Fruit fly (Drosophila melanogaster): Measurements from ENCODE around the gene tsh.

Gene tsh

dm6 chr2L:21786991-21787390, 41.4 kb upstream of the tsh start:
- no peak for TF ChIP-seq OdsH (GFP tag; optimal IDR thresholded peaks at IDR 0.05)
- no peak for TF ChIP-seq dl (GFP tag; optimal IDR thresholded peaks at IDR 0.05; ENCODE audit: insufficient read depth in 1 of 2, partially characterized antibody in 2 of 2)
- peak; percentile 0 for TF ChIP-seq ey (GFP tag; optimal IDR thresholded peaks at IDR 0.05)
- peak; percentile 28 for TF ChIP-seq rgr (GFP tag; optimal IDR thresholded peaks at IDR 0.05)
- TF ChIP-seq h (GFP tag; optimal IDR thresholded peaks at IDR 0.05): peak; percentile 12
- no peak for TF ChIP-seq Hnf4 (GFP tag; optimal IDR thresholded peaks at IDR 0.05)
- peak; percentile 20 for TF ChIP-seq sv (GFP tag; optimal IDR thresholded peaks at IDR 0.05)
- peak in 1 of 2 experiments; percentile 7 for TF ChIP-seq foxo (GFP tag; optimal IDR thresholded peaks at IDR 0.05)
- TF ChIP-seq fru (GFP tag; optimal IDR thresholded peaks at IDR 0.05): peak; percentile 7
- TF ChIP-seq Dfd (GFP tag; optimal IDR thresholded peaks at IDR 0.05): no peak

dm6 chr2L:21789456-21790065, 38.8 kb upstream of the tsh start:
- TF ChIP-seq Vsx2 (GFP tag; optimal IDR thresholded peaks at IDR 0.05; ENCODE audit: partially characterized antibody) (no peak), Mio (GFP tag; optimal IDR thresholded peaks at IDR 0.05) (no peak), Rel (GFP tag; optimal IDR thresholded peaks at IDR 0.05) (no peak), Rel (tag; optimal IDR thresholded peaks at IDR 0.05) (no peak), woc (GFP tag; optimal IDR thresholded peaks at IDR 0.05) (no peak)

dm6 chr2L:21791980-21792379, 36.4 kb upstream of the tsh start:
- TF ChIP-seq ey (GFP tag; optimal IDR thresholded peaks at IDR 0.05): no peak
- no peak for TF ChIP-seq Hr78 (GFP tag; optimal IDR thresholded peaks at IDR 0.05)
- TF ChIP-seq pan (optimal IDR thresholded peaks at IDR 0.05): no peak
- TF ChIP-seq Abd-B (GFP tag; optimal IDR thresholded peaks at IDR 0.05): no peak
- TF ChIP-seq sage (GFP tag; optimal IDR thresholded peaks at IDR 0.05): no peak
- TF ChIP-seq CG32264 (GFP tag; optimal IDR thresholded peaks at IDR 0.05): no peak
- TF ChIP-seq dsf (GFP tag; optimal IDR thresholded peaks at IDR 0.05; ENCODE audit: borderline replicate concordance): no peak
- TF ChIP-seq jim (GFP tag; optimal IDR thresholded peaks at IDR 0.05): no peak
- no peak for TF ChIP-seq Dfd (GFP tag; optimal IDR thresholded peaks at IDR 0.05)
- TF ChIP-seq br (GFP tag; optimal IDR thresholded peaks at IDR 0.05): no peak
- TF ChIP-seq Sp1 (GFP tag; optimal IDR thresholded peaks at IDR 0.05): no peak
- TF ChIP-seq Dif (GFP tag; optimal IDR thresholded peaks at IDR 0.05; ENCODE audit: partially characterized antibody): no peak
- no peak for TF ChIP-seq rgr (GFP tag; optimal IDR thresholded peaks at IDR 0.05)
- no peak for TF ChIP-seq OdsH (GFP tag; optimal IDR thresholded peaks at IDR 0.05)
- TF ChIP-seq CrebA (GFP tag; optimal IDR thresholded peaks at IDR 0.05; ENCODE audit: borderline replicate concordance): no peak

- TF ChIP-seq Hnf4 (GFP tag; optimal IDR thresholded peaks at IDR 0.05) (no peak), GATAd (GFP tag; optimal IDR thresholded peaks at IDR 0.05) (no peak), Hr83 (GFP tag; optimal IDR thresholded peaks at IDR 0.05; ENCODE audit: poor library complexity, severe bottlenecking) (no peak), pan (optimal IDR thresholded peaks at IDR 0.05) (no peak), woc (GFP tag; optimal IDR thresholded peaks at IDR 0.05) (no peak), Dfd (GFP tag; optimal IDR thresholded peaks at IDR 0.05) (no peak), Hr78 (GFP tag; optimal IDR thresholded peaks at IDR 0.05) (no peak), CG32264 (GFP tag; optimal IDR thresholded peaks at IDR 0.05) (no peak), Sp1 (GFP tag; optimal IDR thresholded peaks at IDR 0.05) (no peak), usp (GFP tag; optimal IDR thresholded peaks at IDR 0.05) (no peak), sv (GFP tag; optimal IDR thresholded peaks at IDR 0.05) (no peak), CG9705 (GFP tag; optimal IDR thresholded peaks at IDR 0.05) (no peak), lola (GFP tag; optimal IDR thresholded peaks at IDR 0.05) (no peak), brk (GFP tag; optimal IDR thresholded peaks at IDR 0.05) (no peak), sage (GFP tag; optimal IDR thresholded peaks at IDR 0.05) (no peak), Rel (GFP tag; optimal IDR thresholded peaks at IDR 0.05) (no peak), Rel (tag; optimal IDR thresholded peaks at IDR 0.05) (no peak), Myc (optimal IDR thresholded peaks at IDR 0.05) (no peak)
Observed at dm6 chr2L:21792831-21793230, 35.6 kb upstream of the tsh start.

All from whole organism, wandering third instar larva.